Worm (Caenorhabditis elegans) whole organism, L4 larva: Measurements from ENCODE around the gene F09E10.6.

Experiments
- F10B5.3 ChIP-seq: sonication (generic microtip); optimal IDR thresholded peaks from 2 replicates; lab custom pipeline; 2016; ENCODE audit warnings: mild to moderate bottlenecking, missing genetic modification characterization, missing compliant biosample characterization
- F37D6.2 ChIP-seq: sonication (generic microtip); optimal IDR thresholded peaks from 2 replicates; lab custom pipeline; 2016; ENCODE audit warnings: mild to moderate bottlenecking, missing genetic modification characterization, missing compliant biosample characterization
- F44E2.7 ChIP-seq: fragments of 200-800 bp; sonication (Bioruptor generic); IDR thresholded peaks from 2 replicates; pipeline ENCODE4 v2.1.2; 2022; ENCODE audit warnings: missing genetic modification characterization, missing compliant biosample characterization
- aha-1 ChIP-seq: fragments of 150-350 bp; peaks from one replicate; lab custom pipeline; 2014; ENCODE audit warnings: missing biosample characterization, missing genetic modification characterization
- ama-1 ChIP-seq: fragments of 150-350 bp; optimal IDR thresholded peaks from 2 replicates; lab custom pipeline; 2014; ENCODE audit warnings: inconsistent platforms, mixed read lengths
- attf-4 ChIP-seq: sonication (generic microtip); optimal IDR thresholded peaks from 3 replicates; lab custom pipeline; 2017; ENCODE audit warnings: missing biosample characterization, missing genetic modification characterization
- ceh-62 ChIP-seq: sonication (generic microtip); optimal IDR thresholded peaks from 2 replicates; lab custom pipeline; 2017; ENCODE audit warnings: missing biosample characterization, missing genetic modification characterization
- dpl-1 ChIP-seq: fragments of 150-350 bp; optimal IDR thresholded peaks from 2 replicates; lab custom pipeline; 2014; ENCODE audit warnings: missing biosample characterization, missing genetic modification reagents, missing genetic modification characterization
- dve-1 ChIP-seq: sonication (generic microtip); optimal IDR thresholded peaks from 2 replicates; lab custom pipeline; 2017; ENCODE audit warnings: antibody characterized with exemption, mild to moderate bottlenecking, missing genetic modification characterization, missing compliant biosample characterization; ENCODE audit not compliant: insufficient read depth
- hif-1 ChIP-seq, 2 experiments: sonication (generic microtip); optimal IDR thresholded peaks; 2 replicates each; lab custom pipeline; 2016 to 2017; ENCODE audit warnings: missing compliant biosample characterization in 2 of 2, missing genetic modification characterization in 2 of 2, missing genetic modification reagents in 2 of 2, missing genotype in 2 of 2, mild to moderate bottlenecking in 1 of 2
- jun-1 ChIP-seq: fragments of 150-350 bp; optimal IDR thresholded peaks from 2 replicates; lab custom pipeline; 2014; ENCODE audit warnings: missing biosample characterization, missing genetic modification reagents, missing genetic modification characterization
- mdl-1 ChIP-seq, 2 experiments: fragments of 150-350 bp in 1 of 2; sonication (generic microtip) in 1 of 2; optimal IDR thresholded peaks; 2 replicates each; lab custom pipeline; 2014 to 2017; ENCODE audit warnings: missing biosample characterization in 2 of 2, missing genetic modification characterization in 2 of 2
- sdz-12 ChIP-seq: fragments of 200-800 bp; sonication (Bioruptor generic); optimal IDR thresholded peaks from 2 replicates; lab custom pipeline; 2018; ENCODE audit warnings: mild to moderate bottlenecking, missing genetic modification characterization, missing compliant biosample characterization

DNA sequence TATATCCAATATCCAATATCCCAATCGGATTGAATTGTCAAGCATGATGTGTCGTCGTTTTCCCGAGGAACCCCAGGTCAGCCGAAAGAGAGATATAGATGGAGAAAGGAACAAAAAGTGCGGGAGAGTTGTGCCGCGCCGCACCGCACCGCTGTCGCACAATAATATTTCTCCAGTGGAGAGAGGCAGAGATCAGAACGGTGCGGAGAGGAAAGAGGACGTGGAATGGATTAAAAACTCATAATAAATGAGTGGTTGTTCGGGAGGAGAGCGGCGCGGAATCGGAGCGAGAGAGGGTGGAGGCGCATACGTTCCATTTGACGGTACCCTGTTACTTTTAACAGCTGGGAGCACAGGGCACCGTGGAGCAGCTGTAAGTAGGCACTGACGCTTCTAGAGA, 20.0 kb upstream of the F09E10.6 start:
- TF ChIP-seq F10B5.3 (tag; lab: Kevin White, UChicago) (no peak), F44E2.7 (GFP tag; lab: Robert Waterston, UW) (no peak), dpl-1 (no peak), attf-4 (tag; lab: Kevin White, UChicago) (no peak), ceh-62 (tag; lab: Kevin White, UChicago) (no peak), dve-1 (no peak), sdz-12 (GFP tag; lab: Kevin White, UChicago) (no peak), F37D6.2 (tag; lab: Kevin White, UChicago) (no peak), aha-1 (tag; lab: Kevin White, UChicago) (peak; percentile 94), hif-1 (tag; optimal IDR thresholded peaks at IDR 0.05; lab: Kevin White, UChicago) (no peak), ama-1 (lab: Kevin White, UChicago) (no peak), jun-1 (no peak), mdl-1 (tag; optimal IDR thresholded peaks at IDR 0.05; lab: Kevin White, UChicago) (no peak)
